Worm (Caenorhabditis elegans) whole organism, early embryonic: ENCODE measurements around the gene F49E8.6.

Experiments
- B0310.2 ChIP-seq: sonication (generic microtip); optimal IDR thresholded peaks from 2 replicates; lab custom pipeline; 2016; ENCODE audit warnings: mild to moderate bottlenecking, missing genetic modification characterization, missing compliant biosample characterization
- F13C5.2 ChIP-seq: sonication (generic microtip); optimal IDR thresholded peaks from 2 replicates; lab custom pipeline; 2017; ENCODE audit warnings: mild to moderate bottlenecking, missing genetic modification characterization, inconsistent platforms, missing compliant biosample characterization
- aly-1 ChIP-seq: sonication (generic microtip); optimal IDR thresholded peaks from 2 replicates; lab custom pipeline; 2016; ENCODE audit warnings: missing genetic modification characterization, missing compliant biosample characterization
- ama-1 ChIP-seq: fragments of 150-350 bp; optimal IDR thresholded peaks from 2 replicates; lab custom pipeline; 2014
- ceh-13 ChIP-seq: fragments of 200-800 bp; sonication (Bioruptor generic); optimal IDR thresholded peaks from 2 replicates; lab custom pipeline; 2018; ENCODE audit warnings: mild to moderate bottlenecking, missing genetic modification characterization, missing compliant biosample characterization
- ceh-36 ChIP-seq: sonication (generic microtip); optimal IDR thresholded peaks from 2 replicates; lab custom pipeline; 2016; ENCODE audit warnings: missing genetic modification characterization, inconsistent platforms, missing compliant biosample characterization
- ets-7 ChIP-seq: sonication (generic microtip); optimal IDR thresholded peaks from 2 replicates; lab custom pipeline; 2016; ENCODE audit warnings: missing genotype, missing genetic modification characterization, missing compliant biosample characterization
- flt-1 ChIP-seq: fragments of 200-800 bp; sonication (Bioruptor generic); IDR thresholded peaks from 2 replicates; pipeline ENCODE4 v1.3.6; 2022; ENCODE audit warnings: missing genetic modification characterization, missing compliant biosample characterization
- hmbx-1 ChIP-seq: sonication (generic microtip); optimal IDR thresholded peaks from 2 replicates; lab custom pipeline; 2016; ENCODE audit warnings: mild to moderate bottlenecking, missing genetic modification characterization, missing compliant biosample characterization
- hmg-4 ChIP-seq: fragments of 200-800 bp; sonication (Bioruptor generic); optimal IDR thresholded peaks from 2 replicates; lab custom pipeline; 2018; ENCODE audit warnings: mild to moderate bottlenecking, missing genetic modification characterization, missing compliant biosample characterization
- hnd-1 ChIP-seq: sonication (generic microtip); optimal IDR thresholded peaks from 2 replicates; lab custom pipeline; 2016; ENCODE audit warnings: missing genetic modification characterization, missing compliant biosample characterization
- pes-1 ChIP-seq: fragments of 200-800 bp; sonication (Bioruptor generic); IDR thresholded peaks from 2 replicates; pipeline ENCODE4 v1.3.6; 2022; ENCODE audit warnings: missing genetic modification reagents, missing genetic modification characterization, missing compliant biosample characterization
- scrt-1 ChIP-seq: fragments of 200-800 bp; sonication (Bioruptor generic); IDR thresholded peaks from 2 replicates; pipeline ENCODE4 v1.3.6; 2022; ENCODE audit warnings: missing genetic modification characterization, missing compliant biosample characterization
- sea-1 ChIP-seq: fragments of 200-800 bp; sonication (Bioruptor generic); conservative IDR thresholded peaks from 2 replicates; pipeline ENCODE4 v1.3.6; 2022; ENCODE audit warnings: missing genetic modification characterization, missing compliant biosample characterization
- tbx-11 ChIP-seq: fragments of 200-800 bp; sonication (Bioruptor generic); IDR thresholded peaks from 2 replicates; pipeline ENCODE4 v1.3.6; 2022; ENCODE audit warnings: missing genetic modification characterization, missing compliant biosample characterization
- tbx-37 ChIP-seq: fragments of 200-800 bp; sonication (Bioruptor generic); conservative IDR thresholded peaks from 2 replicates; pipeline ENCODE4 v1.3.6; 2022; ENCODE audit warnings: missing genetic modification reagents, missing genetic modification characterization, missing compliant biosample characterization
- tra-4 ChIP-seq: sonication (generic microtip); optimal IDR thresholded peaks from 2 replicates; lab custom pipeline; 2017; ENCODE audit warnings: missing genetic modification characterization, missing compliant biosample characterization

The F49E8.6 gene

DNA sequence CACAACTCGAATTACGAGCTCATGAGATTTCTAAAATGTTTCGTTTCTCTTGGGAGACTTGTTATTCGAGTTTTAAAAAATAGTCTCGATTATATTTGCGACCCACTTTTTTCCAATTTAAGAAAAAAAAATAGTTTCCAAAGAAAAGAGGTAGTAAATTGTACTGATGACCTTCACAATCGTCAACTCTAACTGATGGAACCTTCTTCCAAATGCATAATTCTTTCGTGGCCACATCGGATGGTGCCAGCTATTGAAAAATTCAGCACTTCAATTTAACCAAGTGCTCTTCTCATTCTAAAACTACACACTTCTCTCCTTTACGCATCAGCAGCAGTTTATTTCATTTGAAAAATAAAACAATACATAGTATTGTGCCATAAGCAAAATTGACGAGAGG lies 10.8 kb downstream of the F49E8.6 start:
- TF ChIP-seq flt-1 (GFP tag; lab: Robert Waterston, UW) (no peak), tbx-11 (no peak), ceh-36 (tag; lab: Kevin White, UChicago) (no peak), F13C5.2 (tag; lab: Kevin White, UChicago) (no peak), ceh-13 (GFP tag; lab: Kevin White, UChicago) (no peak), ets-7 (no peak)

- no peak for TF ChIP-seq ceh-36 (tag; lab: Kevin White, UChicago)
- no peak for TF ChIP-seq pes-1
- TF ChIP-seq F13C5.2 (tag; lab: Kevin White, UChicago), result no peak
- no peak for TF ChIP-seq B0310.2 (tag; lab: Kevin White, UChicago)
- TF ChIP-seq sea-1 (GFP tag; lab: Robert Waterston, UW), result no peak
- TF ChIP-seq tbx-37 (GFP tag; lab: Robert Waterston, UW), result no peak
- no peak for TF ChIP-seq hmg-4 (GFP tag; lab: Kevin White, UChicago)
- no peak for TF ChIP-seq flt-1 (GFP tag; lab: Robert Waterston, UW)
- TF ChIP-seq ets-7, result no peak
- no peak for TF ChIP-seq tra-4
- TF ChIP-seq aly-1 (tag; lab: Kevin White, UChicago), result no peak
- no peak for TF ChIP-seq hnd-1 (tag; lab: Kevin White, UChicago)
- TF ChIP-seq scrt-1 (GFP tag; lab: Robert Waterston, UW), result no peak
- no peak for TF ChIP-seq ceh-13 (GFP tag; lab: Kevin White, UChicago)
These were observed 11.9 kb downstream of the F49E8.6 start, which contains the start of gene R05G6.10 for ce11 chrIV:7542485-7543001. TSS of gene R05G6.10 (minus strand) at chrIV:7542535.

ce11 chrIV:7532360-7532759 lies 22.1 kb downstream of the F49E8.6 start, which contains the start of gene R05G6.1:
TSS of gene R05G6.1 (plus strand) at chrIV:7532660.
- TF ChIP-seq tra-4 (no peak), ceh-36 (tag; lab: Kevin White, UChicago) (no peak), F13C5.2 (tag; lab: Kevin White, UChicago) (no peak), ceh-13 (GFP tag; lab: Kevin White, UChicago) (no peak), scrt-1 (GFP tag; lab: Robert Waterston, UW) (no peak), pes-1 (no peak), ets-7 (no peak), aly-1 (tag; lab: Kevin White, UChicago) (no peak), hmbx-1 (tag; lab: Kevin White, UChicago) (no peak), sea-1 (GFP tag; lab: Robert Waterston, UW) (no peak), hmg-4 (GFP tag; lab: Kevin White, UChicago) (no peak), tbx-11 (no peak), B0310.2 (tag; lab: Kevin White, UChicago) (no peak), hnd-1 (tag; lab: Kevin White, UChicago) (no peak)

ce11 chrIV:7530226-7531070 lies 24.0 kb downstream of the F49E8.6 start:
- no peak for TF ChIP-seq flt-1 (GFP tag; lab: Robert Waterston, UW)
- TF ChIP-seq aly-1 (tag; lab: Kevin White, UChicago), result no peak
- TF ChIP-seq ama-1 (lab: Kevin White, UChicago), result no peak
- no peak for TF ChIP-seq B0310.2 (tag; lab: Kevin White, UChicago)
- TF ChIP-seq tbx-37 (GFP tag; lab: Robert Waterston, UW), result no peak
- TF ChIP-seq ceh-36 (tag; lab: Kevin White, UChicago), result no peak
- TF ChIP-seq pes-1, result no peak
- no peak for TF ChIP-seq hmbx-1 (tag; lab: Kevin White, UChicago)
- no peak for TF ChIP-seq ets-7
- no peak for TF ChIP-seq tbx-11
- no peak for TF ChIP-seq F13C5.2 (tag; lab: Kevin White, UChicago)
- no peak for TF ChIP-seq scrt-1 (GFP tag; lab: Robert Waterston, UW)
- no peak for TF ChIP-seq ceh-13 (GFP tag; lab: Kevin White, UChicago)
- no peak for TF ChIP-seq hnd-1 (tag; lab: Kevin White, UChicago)
- no peak for TF ChIP-seq sea-1 (GFP tag; lab: Robert Waterston, UW)
- TF ChIP-seq hmg-4 (GFP tag; lab: Kevin White, UChicago), result no peak
- no peak for TF ChIP-seq tra-4

DNA sequence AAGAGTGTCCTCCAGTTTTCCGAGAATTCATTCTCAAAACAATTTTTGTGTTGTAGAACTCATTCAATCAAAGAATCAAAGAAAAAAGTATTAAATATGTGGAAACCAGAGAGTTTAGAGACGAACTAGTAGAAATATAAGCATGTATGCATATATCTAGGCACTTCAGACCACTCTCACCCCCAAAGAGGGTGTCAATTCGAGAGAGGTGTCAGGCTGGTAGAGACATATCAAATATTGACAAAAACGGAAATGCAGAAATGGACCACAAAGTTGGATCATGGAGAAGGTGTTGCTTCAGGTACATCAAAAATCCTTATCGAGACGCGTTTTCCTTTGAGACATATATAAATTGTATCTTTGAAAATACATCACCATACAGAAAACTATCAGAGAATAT lies 30.7 kb downstream of the F49E8.6 start:
- TF ChIP-seq hmbx-1 (tag; lab: Kevin White, UChicago) (no peak), scrt-1 (GFP tag; lab: Robert Waterston, UW) (no peak), sea-1 (GFP tag; lab: Robert Waterston, UW) (no peak), flt-1 (GFP tag; lab: Robert Waterston, UW) (no peak), B0310.2 (tag; lab: Kevin White, UChicago) (no peak), aly-1 (tag; lab: Kevin White, UChicago) (no peak), ceh-36 (tag; lab: Kevin White, UChicago) (no peak), ceh-13 (GFP tag; lab: Kevin White, UChicago) (no peak), tra-4 (no peak), pes-1 (no peak), ets-7 (no peak)

DNA sequence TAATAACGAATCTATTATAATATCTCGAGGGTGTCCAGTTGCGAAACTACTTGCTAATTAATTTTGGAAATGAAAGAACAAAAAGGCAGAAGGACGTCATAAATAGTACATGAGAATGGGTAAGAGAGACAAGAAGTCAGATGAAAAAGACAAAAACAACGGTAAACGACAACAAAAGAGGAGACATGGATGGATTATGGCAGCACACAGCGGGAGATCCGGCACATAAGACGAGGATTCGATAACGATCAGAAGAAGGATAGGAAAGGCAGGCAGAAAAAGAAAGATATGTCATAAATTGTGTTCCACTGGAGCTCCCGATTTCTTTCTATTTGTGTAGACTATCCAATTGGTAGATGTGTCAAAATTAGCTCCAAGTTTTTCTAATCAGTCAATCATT lies 32.9 kb downstream of the F49E8.6 start:
- TF ChIP-seq ama-1 (lab: Kevin White, UChicago) (no peak), ets-7 (no peak), tbx-37 (GFP tag; lab: Robert Waterston, UW) (no peak), flt-1 (GFP tag; lab: Robert Waterston, UW) (no peak), tbx-11 (no peak), ceh-13 (GFP tag; lab: Kevin White, UChicago) (no peak), aly-1 (tag; lab: Kevin White, UChicago) (no peak), scrt-1 (GFP tag; lab: Robert Waterston, UW) (no peak), pes-1 (no peak), F13C5.2 (tag; lab: Kevin White, UChicago) (no peak), hmg-4 (GFP tag; lab: Kevin White, UChicago) (no peak), sea-1 (GFP tag; lab: Robert Waterston, UW) (no peak), hnd-1 (tag; lab: Kevin White, UChicago) (no peak)
